Worm (Caenorhabditis elegans) whole organism, L3 larva: ENCODE results near the gene C25F9.9.

Source experiments
- R02D3.7 ChIP-seq: fragments of 150-350 bp; optimal IDR thresholded peaks from 2 replicates; lab custom pipeline; 2014; ENCODE audit warnings: missing biosample characterization, missing genetic modification characterization
- aly-2 ChIP-seq: fragments of 150-350 bp; optimal IDR thresholded peaks from 2 replicates; lab custom pipeline; 2014; ENCODE audit warnings: missing biosample characterization, missing genetic modification characterization
- ama-1 ChIP-seq: fragments of 150-350 bp; optimal IDR thresholded peaks from 2 replicates; lab custom pipeline; 2018
- ceh-28 ChIP-seq: fragments of 150-350 bp; optimal IDR thresholded peaks from 2 replicates; lab custom pipeline; 2014; ENCODE audit warnings: missing biosample characterization, missing genetic modification reagents, missing genetic modification characterization
- ceh-82 ChIP-seq: fragments of 150-350 bp; optimal IDR thresholded peaks from 2 replicates; lab custom pipeline; 2014; ENCODE audit warnings: missing biosample characterization, missing genetic modification characterization
- egl-27 ChIP-seq: sonication (generic microtip); optimal IDR thresholded peaks from 4 replicates; lab custom pipeline; 2017; ENCODE audit warnings: missing biosample characterization, missing genetic modification reagents, missing genetic modification characterization
- elt-1 ChIP-seq: fragments of 150-350 bp; optimal IDR thresholded peaks from 2 replicates; lab custom pipeline; 2014; ENCODE audit warnings: missing biosample characterization, missing genetic modification characterization
- elt-2 ChIP-seq: sonication (generic microtip); optimal IDR thresholded peaks from 2 replicates; lab custom pipeline; 2016; ENCODE audit warnings: missing genetic modification reagents, mild to moderate bottlenecking, missing genetic modification characterization, missing compliant biosample characterization
- eor-1 ChIP-seq, 2 experiments: fragments of 150-350 bp; optimal IDR thresholded peaks; 2 replicates each; lab custom pipeline; 2014 to 2018; ENCODE audit warnings: missing biosample characterization in 2 of 2, missing genetic modification characterization in 2 of 2
- fkh-2 ChIP-seq: fragments of 150-350 bp; optimal IDR thresholded peaks from 2 replicates; lab custom pipeline; 2014; ENCODE audit warnings: missing biosample characterization, missing genetic modification reagents, missing genetic modification characterization
- hmg-11 ChIP-seq: sonication (generic microtip); optimal IDR thresholded peaks from 2 replicates; lab custom pipeline; 2016; ENCODE audit warnings: missing genetic modification characterization, missing compliant biosample characterization
- jun-1 ChIP-seq: fragments of 150-350 bp; optimal IDR thresholded peaks from 2 replicates; lab custom pipeline; 2014; ENCODE audit warnings: missing biosample characterization, missing genetic modification reagents, missing genetic modification characterization
- lsy-12 ChIP-seq: sonication (generic microtip); optimal IDR thresholded peaks from 2 replicates; lab custom pipeline; 2016; ENCODE audit warnings: mild to moderate bottlenecking, missing genetic modification characterization, missing compliant biosample characterization
- mml-1 ChIP-seq: fragments of 150-350 bp; sonication (generic microtip); optimal IDR thresholded peaks from 3 replicates; lab custom pipeline; 2014; ENCODE audit warnings: missing biosample characterization, missing genetic modification characterization
- nhr-11 ChIP-seq: fragments of 150-350 bp; optimal IDR thresholded peaks from 2 replicates; lab custom pipeline; 2014; ENCODE audit warnings: missing biosample characterization, missing genetic modification characterization
- nhr-23 ChIP-seq: fragments of 150-350 bp; optimal IDR thresholded peaks from 2 replicates; lab custom pipeline; 2014; ENCODE audit warnings: missing biosample characterization, missing genetic modification reagents, missing genetic modification characterization
- nhr-25 ChIP-seq: sonication (generic microtip); optimal IDR thresholded peaks from 2 replicates; lab custom pipeline; 2017; ENCODE audit warnings: missing biosample characterization, missing genetic modification characterization
- nhr-28 ChIP-seq: fragments of 150-350 bp; optimal IDR thresholded peaks from 2 replicates; lab custom pipeline; 2014; ENCODE audit warnings: missing biosample characterization, missing genetic modification characterization
- nhr-43 ChIP-seq: sonication (generic microtip); optimal IDR thresholded peaks from 2 replicates; lab custom pipeline; 2016; ENCODE audit warnings: mild to moderate bottlenecking, missing genetic modification characterization, missing compliant biosample characterization; ENCODE audit not compliant: poor library complexity, severe bottlenecking
- nhr-67 ChIP-seq: fragments of 150-350 bp; optimal IDR thresholded peaks from 2 replicates; lab custom pipeline; 2014; ENCODE audit warnings: missing biosample characterization, missing genetic modification characterization
- nhr-76 ChIP-seq: fragments of 150-350 bp; sonication (generic microtip); optimal IDR thresholded peaks from 5 replicates; lab custom pipeline; 2014; ENCODE audit warnings: missing biosample characterization, missing genetic modification characterization
- nhr-77 ChIP-seq: fragments of 150-350 bp; optimal IDR thresholded peaks from 2 replicates; lab custom pipeline; 2014; ENCODE audit warnings: missing biosample characterization, missing genetic modification characterization
- pha-4 ChIP-seq: fragments of 150-350 bp; optimal IDR thresholded peaks from 2 replicates; lab custom pipeline; 2014; ENCODE audit warnings: missing biosample characterization, missing genetic modification reagents, missing genetic modification characterization
- pqm-1 ChIP-seq: fragments of 150-350 bp; optimal IDR thresholded peaks from 2 replicates; lab custom pipeline; 2017; ENCODE audit warnings: missing biosample characterization, missing genetic modification characterization, inconsistent platforms
- skn-1 ChIP-seq: fragments of 150-350 bp; optimal IDR thresholded peaks from 2 replicates; lab custom pipeline; 2014; ENCODE audit warnings: missing biosample characterization, missing genetic modification characterization
- snpc-4 ChIP-seq: fragments of 150-350 bp; optimal IDR thresholded peaks from 2 replicates; lab custom pipeline; 2014; ENCODE audit warnings: missing biosample characterization, missing genetic modification characterization
- tbx-2 ChIP-seq: sonication (generic microtip); optimal IDR thresholded peaks from 2 replicates; lab custom pipeline; 2016; ENCODE audit warnings: mild to moderate bottlenecking, missing genetic modification characterization, missing compliant biosample characterization
- unc-39 ChIP-seq: sonication (generic microtip); optimal IDR thresholded peaks from 4 replicates; lab custom pipeline; 2017; ENCODE audit warnings: missing biosample characterization, missing genetic modification characterization
- zag-1 ChIP-seq: fragments of 150-350 bp; optimal IDR thresholded peaks from 2 replicates; lab custom pipeline; 2014; ENCODE audit warnings: missing biosample characterization, missing genetic modification characterization
- ztf-11 ChIP-seq: fragments of 150-350 bp; optimal IDR thresholded peaks from 2 replicates; lab custom pipeline; 2014; ENCODE audit warnings: missing biosample characterization, missing genetic modification characterization
- ztf-4 ChIP-seq: fragments of 150-350 bp; optimal IDR thresholded peaks from 2 replicates; lab custom pipeline; 2014; ENCODE audit warnings: missing biosample characterization, missing genetic modification characterization

The C25F9.9 gene

ce11 chrV:19405276-19405815, 11.1 kb upstream of the C25F9.9 start, which contains the start of the genes C25F9.6 and C25F9.10:
TSS of gene C25F9.6 (minus strand) at chrV:19405326.
TSS of gene C25F9.10 (plus strand) at chrV:19405729.
- TF ChIP-seq elt-2 (tag; lab: Kevin White, UChicago) (peak; percentile 60), aly-2 (tag; lab: Kevin White, UChicago) (no peak), pha-4 (peak; percentile 35), pqm-1 (tag; lab: Kevin White, UChicago) (peak; percentile 35)

- TF ChIP-seq elt-2 (tag; lab: Kevin White, UChicago): peak; percentile 81
- peak; percentile 28 for TF ChIP-seq pha-4
- TF ChIP-seq lsy-12: no peak
- peak; percentile 58 for TF ChIP-seq pqm-1 (tag; lab: Kevin White, UChicago)
- TF ChIP-seq jun-1: peak; percentile 64
Measured at ce11 chrV:19410663-19411062, 5.7 kb upstream of the C25F9.9 start, which contains the start of gene C25F9.5. TSS of gene C25F9.5 (minus strand) at chrV:19410857.

ce11 chrV:19417836-19418235, 1.4 kb downstream of the C25F9.9 start, which contains the start of gene C25F9.15:
TSS of gene C25F9.15 (plus strand) at chrV:19418136.
- TF ChIP-seq unc-39 (tag; lab: Kevin White, UChicago) (no peak), jun-1 (no peak), elt-2 (tag; lab: Kevin White, UChicago) (peak; percentile 42)

ce11 chrV:19419301-19419700, 2.9 kb downstream of the C25F9.9 start:
- TF ChIP-seq pqm-1 (tag; lab: Kevin White, UChicago): peak; percentile 7
- peak; percentile 65 for TF ChIP-seq elt-2 (tag; lab: Kevin White, UChicago)
- TF ChIP-seq, all 47 proteins: peak for 2; not testable (repeated sequence) for 45

ce11 chrV:19421131-19421530, 4.7 kb downstream of the C25F9.9 start, which contains the start of gene C25F9.2:
TSS of gene C25F9.2 (plus strand) at chrV:19421471.
- no peak for TF ChIP-seq aly-2 (tag; lab: Kevin White, UChicago)
- TF ChIP-seq nhr-25 (tag; lab: Kevin White, UChicago): peak; percentile 57

ce11 chrV:19428097-19428496, 11.7 kb downstream of the C25F9.9 start:
- TF ChIP-seq elt-1 (tag; lab: Kevin White, UChicago) (peak; percentile 86), nhr-25 (tag; lab: Kevin White, UChicago) (peak; percentile 29), ama-1 (lab: Kevin White, UChicago) (no peak), ztf-4 (tag; lab: Kevin White, UChicago) (no peak), hmg-11 (tag; lab: Kevin White, UChicago) (no peak), nhr-43 (peak; percentile 27)

- TF ChIP-seq nhr-25 (tag; lab: Kevin White, UChicago): peak; percentile 32
- peak; percentile 95 for TF ChIP-seq elt-1 (tag; lab: Kevin White, UChicago)
- TF ChIP-seq lsy-12: no peak
Measured at ce11 chrV:19428936-19429335, 12.5 kb downstream of the C25F9.9 start.

- TF ChIP-seq egl-27 (tag; lab: Kevin White, UChicago) (no peak), unc-39 (tag; lab: Kevin White, UChicago) (no peak), mml-1 (tag; lab: Kevin White, UChicago) (no peak), jun-1 (no peak), nhr-43 (peak; percentile 21), aly-2 (tag; lab: Kevin White, UChicago) (no peak), zag-1 (no peak), nhr-25 (tag; lab: Kevin White, UChicago) (peak; percentile 53), nhr-23 (tag; lab: Kevin White, UChicago) (peak; percentile 28), elt-1 (tag; lab: Kevin White, UChicago) (peak; percentile 99), ceh-28 (tag; lab: Kevin White, UChicago) (no peak), nhr-76 (tag; lab: Kevin White, UChicago) (no peak), lsy-12 (no peak), eor-1 (tag; optimal IDR thresholded peaks at IDR 0.05; lab: Kevin White, UChicago) (no peak), nhr-77 (tag; lab: Kevin White, UChicago) (no peak)
Measured at ce11 chrV:19429605-19430004, 13.2 kb downstream of the C25F9.9 start.

- TF ChIP-seq ceh-82 (no peak), nhr-11 (tag; lab: Kevin White, UChicago) (no peak), ztf-11 (tag; lab: Kevin White, UChicago) (no peak), nhr-28 (no peak), skn-1 (tag; lab: Kevin White, UChicago) (no peak), R02D3.7 (tag; lab: Kevin White, UChicago) (no peak), pqm-1 (tag; lab: Kevin White, UChicago) (no peak), nhr-25 (tag; lab: Kevin White, UChicago) (no peak), tbx-2 (tag; lab: Kevin White, UChicago) (no peak), snpc-4 (no peak), nhr-77 (tag; lab: Kevin White, UChicago) (no peak), nhr-67 (tag; lab: Kevin White, UChicago) (no peak), fkh-2 (no peak)
Measured at ce11 chrV:19430351-19430913, 14.0 kb downstream of the C25F9.9 start.
